Fruit fly (Drosophila melanogaster): ENCODE data around the gene CG46320.
A peak's percentile ranks its signal among the peaks of the same experiment; 100 is the strongest.

CG46320 gene

DNA sequence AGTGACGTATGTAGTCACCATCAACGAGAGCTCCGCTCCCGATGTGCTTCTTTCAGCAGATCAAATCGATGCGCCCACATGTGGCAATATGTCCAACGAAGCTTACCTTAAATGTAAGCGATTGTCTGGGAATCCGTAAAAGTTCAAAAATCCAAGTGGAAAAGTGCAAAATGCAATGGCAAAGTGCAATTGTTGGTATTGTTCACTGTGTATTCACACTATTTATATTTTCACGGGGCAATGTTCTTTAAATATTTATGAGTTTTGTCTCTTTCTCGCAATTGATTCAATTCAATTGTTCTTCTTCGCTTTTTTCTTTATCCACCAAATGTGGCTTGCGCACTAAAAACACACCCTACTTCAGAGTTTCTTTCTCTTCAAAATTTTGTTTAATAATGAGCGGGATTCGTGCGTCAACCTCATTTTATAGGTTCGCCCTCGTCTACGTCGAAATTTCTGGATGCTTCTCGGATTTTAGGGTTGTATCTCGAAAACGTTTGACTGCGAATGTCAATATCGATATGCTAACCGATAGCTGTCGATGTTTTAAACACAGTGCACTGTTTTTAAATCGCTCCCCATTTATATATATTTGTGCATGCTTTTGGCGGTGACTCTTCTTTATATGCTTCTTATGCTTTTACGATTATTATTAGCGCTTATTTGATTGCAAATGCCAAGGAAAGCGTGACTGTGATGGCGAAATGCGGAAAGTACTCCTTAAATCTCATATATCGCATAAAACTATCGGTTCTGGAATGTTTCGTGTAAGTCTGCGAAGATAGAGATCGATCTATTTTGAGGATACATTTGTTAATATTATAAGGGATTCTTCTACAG, 88.0 kb downstream of the CG46320 start, which contains the start of gene DnaJ-1 (continued):
- TF ChIP-seq sim (GFP tag; IDR thresholded peaks at IDR 0.05) (no peak), gsb-n (tag; optimal IDR thresholded peaks at IDR 0.05) (no peak), CG2202 (tag; optimal IDR thresholded peaks at IDR 0.05) (no peak), CG8924 (tag; optimal IDR thresholded peaks at IDR 0.05) (peak; percentile 47), CG4424 (GFP tag; optimal IDR thresholded peaks at IDR 0.05) (no peak), NK7.1 (GFP tag; optimal IDR thresholded peaks at IDR 0.05) (no peak), CG8089 (GFP tag; optimal IDR thresholded peaks at IDR 0.05) (no peak), jing (GFP tag; optimal IDR thresholded peaks at IDR 0.05) (no peak), wor (GFP tag; IDR thresholded peaks at IDR 0.05) (no peak), fru (optimal IDR thresholded peaks at IDR 0.05) (no peak), D (optimal IDR thresholded peaks at IDR 0.05) (no peak), D (GFP tag; optimal IDR thresholded peaks at IDR 0.05) (no peak), CG3838 (GFP tag; optimal IDR thresholded peaks at IDR 0.05) (no peak), CG6254 (GFP tag; optimal IDR thresholded peaks at IDR 0.05) (no peak), mld (GFP tag; IDR thresholded peaks at IDR 0.05; ENCODE audit: partially characterized antibody) (peak; percentile 95), Med (GFP tag) (peak; percentile 90), nau (GFP tag; optimal IDR thresholded peaks at IDR 0.05) (no peak), fd96Cb (tag; optimal IDR thresholded peaks at IDR 0.05) (no peak), chm (GFP tag; IDR thresholded peaks at IDR 0.05) (peak; percentile 26; the same call in 1 of the 2 replicates), bigmax (GFP tag; optimal IDR thresholded peaks at IDR 0.05) (peak; percentile 53), Vsx1 (GFP tag; optimal IDR thresholded peaks at IDR 0.05) (peak; percentile 4), vfl (GFP tag; optimal IDR thresholded peaks at IDR 0.05) (no peak), CG13296 (GFP tag; optimal IDR thresholded peaks at IDR 0.05) (peak; percentile 50), B-H2 (GFP tag; optimal IDR thresholded peaks at IDR 0.05) (no peak), pfk (GFP tag; optimal IDR thresholded peaks at IDR 0.05) (peak; percentile 67), tll (GFP tag; optimal IDR thresholded peaks at IDR 0.05) (no peak), nom (GFP tag; optimal IDR thresholded peaks at IDR 0.05) (peak; percentile 92), ara (GFP tag; IDR thresholded peaks at IDR 0.05) (no peak), CG8765 (GFP tag; IDR thresholded peaks at IDR 0.05) (no peak), CG14441 (GFP tag; IDR thresholded peaks at IDR 0.05) (no peak), CG1647 (GFP tag; optimal IDR thresholded peaks at IDR 0.05) (no peak), CTCF (GFP tag; optimal IDR thresholded peaks at IDR 0.05) (peak; percentile 15), CG10267 (tag; optimal IDR thresholded peaks at IDR 0.05) (peak; percentile 29), gce (GFP tag; IDR thresholded peaks at IDR 0.05) (no peak), pan (optimal IDR thresholded peaks at IDR 0.05) (no peak), pan (GFP tag; optimal IDR thresholded peaks at IDR 0.05 in 1 of 2, IDR thresholded peaks at IDR 0.05 in 1 of 2) (no peak), CG4404 (GFP tag; IDR thresholded peaks at IDR 0.05) (no peak), Gug (GFP tag; IDR thresholded peaks at IDR 0.05) (no peak), az2 (GFP tag; optimal IDR thresholded peaks at IDR 0.05) (no peak), Taf1 (GFP tag; IDR thresholded peaks at IDR 0.05) (no peak), NC2α (GFP tag; optimal IDR thresholded peaks at IDR 0.05) (peak; percentile 32), YL-1 (GFP tag; optimal IDR thresholded peaks at IDR 0.05) (peak; percentile 92), CG31441 (GFP tag; IDR thresholded peaks at IDR 0.05) (no peak), lmd (GFP tag; IDR thresholded peaks at IDR 0.05) (no peak), CG12219 (GFP tag; optimal IDR thresholded peaks at IDR 0.05) (no peak), CG6654 (GFP tag; optimal IDR thresholded peaks at IDR 0.05) (no peak), MBD-R2 (GFP tag; IDR thresholded peaks at IDR 0.05) (no peak; the same call in 1 of the 2 replicates), CG2129 (GFP tag; IDR thresholded peaks at IDR 0.05; ENCODE audit: partially characterized antibody) (peak; percentile 99), PHDP (tag; optimal IDR thresholded peaks at IDR 0.05) (peak; percentile 31), CG10462 (GFP tag; optimal IDR thresholded peaks at IDR 0.05) (no peak), tna (GFP tag; IDR thresholded peaks at IDR 0.05; ENCODE audit: partially characterized antibody) (peak; percentile 94)
